Fruit fly (Drosophila melanogaster): Measurements from ENCODE around the gene Imp.

Gene Imp

DNA sequence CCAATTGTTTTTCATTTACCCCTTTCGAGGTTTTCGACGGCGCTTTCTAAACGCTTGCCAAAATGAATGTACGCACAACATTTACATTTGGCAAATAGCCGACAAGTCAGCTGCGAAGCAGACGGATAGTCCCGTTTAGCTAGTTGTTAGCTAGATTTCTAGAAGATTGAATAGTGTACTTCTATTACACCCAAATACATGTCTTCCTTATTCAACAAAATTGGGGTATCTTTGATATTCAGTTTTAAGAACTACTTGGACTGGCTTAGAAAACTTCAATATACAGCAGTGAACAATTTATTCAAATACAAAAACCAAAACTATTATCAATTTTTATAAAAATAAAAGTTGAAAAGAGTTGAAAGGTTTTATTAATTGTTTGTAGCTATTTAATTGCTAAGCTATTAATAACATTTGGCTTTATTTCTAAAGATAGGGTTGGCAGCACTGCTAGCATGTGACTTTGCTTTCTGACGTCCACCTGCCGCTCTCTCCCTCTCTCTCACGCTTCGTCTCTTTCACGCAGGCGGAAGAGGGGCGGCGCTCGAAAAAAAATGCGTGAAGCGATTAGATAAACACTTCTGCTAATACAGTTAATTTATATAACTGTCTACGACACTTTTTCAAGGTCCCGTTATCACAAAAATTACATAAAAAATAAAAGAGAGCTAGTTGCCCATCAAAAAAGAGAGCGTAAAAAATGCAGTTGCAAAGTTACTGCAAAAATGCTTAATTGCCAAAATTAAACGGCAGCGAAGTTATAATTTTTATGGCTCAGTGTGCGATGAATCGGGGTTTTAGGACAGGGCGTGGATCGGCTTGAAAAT lies 39.1 kb downstream of the Imp start (continued):
- TF ChIP-seq Dip2 (GFP tag; IDR thresholded peaks at IDR 0.05) (no peak), inv (GFP tag; IDR thresholded peaks at IDR 0.05; ENCODE audit: partially characterized antibody) (no peak), Asciz (GFP tag; optimal IDR thresholded peaks at IDR 0.05) (no peak), CrebB (tag; optimal IDR thresholded peaks at IDR 0.05) (no peak)

DNA sequence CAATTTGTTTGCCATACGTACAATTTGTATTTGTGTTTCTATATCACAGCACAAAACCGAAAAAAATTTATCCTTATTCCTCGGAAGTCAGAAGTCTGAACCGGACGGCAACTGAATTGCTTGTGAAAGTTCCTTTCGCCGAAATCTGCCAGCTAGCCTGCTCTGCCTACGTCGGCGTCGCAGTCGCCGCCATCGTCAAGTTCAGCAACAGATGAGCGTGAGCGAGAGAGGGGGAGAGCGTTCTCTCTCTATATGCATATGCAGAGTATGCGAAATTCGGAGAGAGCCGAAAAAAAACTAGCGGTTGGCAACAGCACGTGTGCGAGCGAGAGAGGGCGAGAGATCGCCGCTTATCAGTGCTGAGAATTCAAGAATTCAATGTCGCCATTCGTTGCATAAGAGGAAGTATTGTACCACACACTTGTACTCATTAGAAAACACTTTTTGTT lies 39.7 kb downstream of the Imp start:
- TF ChIP-seq CG32767 (GFP tag; IDR thresholded peaks at IDR 0.05) (no peak), D19A (tag; optimal IDR thresholded peaks at IDR 0.05) (peak; percentile 96), pnt (GFP tag; optimal IDR thresholded peaks at IDR 0.05) (no peak), ftz-f1 (GFP tag; optimal IDR thresholded peaks at IDR 0.05) (peak; percentile 55), CG18262 (tag; optimal IDR thresholded peaks at IDR 0.05) (no peak), CG8290 (GFP tag; optimal IDR thresholded peaks at IDR 0.05) (no peak), CG8290 (tag; optimal IDR thresholded peaks at IDR 0.05) (peak in 1 of 2 experiments; percentile 21), stc (GFP tag; IDR thresholded peaks at IDR 0.05) (no peak), BtbVII (GFP tag; optimal IDR thresholded peaks at IDR 0.05) (peak; percentile 55), CG32532 (GFP tag; IDR thresholded peaks at IDR 0.05) (peak; percentile 61; the same call in 1 of the 2 replicates), ci (GFP tag; IDR thresholded peaks at IDR 0.05) (peak; percentile 57; the same call in 2 of the 3 replicates), corto (GFP tag; optimal IDR thresholded peaks at IDR 0.05) (peak; percentile 12), tin (GFP tag; optimal IDR thresholded peaks at IDR 0.05) (no peak), CG12769 (tag; optimal IDR thresholded peaks at IDR 0.05) (peak; percentile 20), eve (GFP tag; optimal IDR thresholded peaks at IDR 0.05) (no peak), CG1832 (GFP tag; optimal IDR thresholded peaks at IDR 0.05) (peak; percentile 73), chm (GFP tag; IDR thresholded peaks at IDR 0.05) (peak; percentile 50; the same call in 1 of the 2 replicates), nom (GFP tag; optimal IDR thresholded peaks at IDR 0.05) (peak; percentile 30), sens (GFP tag) (peak; percentile 0), Pdp1 (GFP tag; optimal IDR thresholded peaks at IDR 0.05) (peak in 1 of 2 experiments; percentile 98), CG18599 (GFP tag; optimal IDR thresholded peaks at IDR 0.05) (peak; percentile 26), crc (GFP tag; optimal IDR thresholded peaks at IDR 0.05) (no peak), CG5245 (GFP tag; optimal IDR thresholded peaks at IDR 0.05) (no peak), CG15514 (GFP tag; optimal IDR thresholded peaks at IDR 0.05) (peak; percentile 30), Ets65A (GFP tag) (peak; percentile 18), yki (optimal IDR thresholded peaks at IDR 0.05) (peak; percentile 63), crol (GFP tag; IDR thresholded peaks at IDR 0.05) (peak; percentile 32; the same call in 1 of the 2 replicates), MTF-1 (GFP tag; optimal IDR thresholded peaks at IDR 0.05; ENCODE audit: borderline replicate concordance) (peak; percentile 0), jigr1 (GFP tag; IDR thresholded peaks at IDR 0.05) (no peak), sna (GFP tag; IDR thresholded peaks at IDR 0.05; ENCODE audit: partially characterized antibody) (0 out of 2 replicates have a peak, but pooled peaks have one; percentile 26), unc-4 (GFP tag; IDR thresholded peaks at IDR 0.05; ENCODE audit: partially characterized antibody) (0 out of 2 replicates have a peak, but pooled peaks have one; percentile 17), fu2 (GFP tag; optimal IDR thresholded peaks at IDR 0.05) (no peak), sd (tag; optimal IDR thresholded peaks at IDR 0.05) (peak; percentile 79), rib (GFP tag; IDR thresholded peaks at IDR 0.05) (peak; percentile 55; the same call in 1 of the 2 replicates), CG13287 (GFP tag; IDR thresholded peaks at IDR 0.05; ENCODE audit: partially characterized antibody) (0 out of 2 replicates have a peak, but pooled peaks have one; percentile 22), row (GFP tag; IDR thresholded peaks at IDR 0.05) (peak; percentile 20; the same call in 2 of the 3 replicates), CG16813 (GFP tag; IDR thresholded peaks at IDR 0.05; ENCODE audit: partially characterized antibody) (0 out of 3 replicates have a peak, but pooled peaks have one; percentile 16), CG15479 (GFP tag; optimal IDR thresholded peaks at IDR 0.05) (peak; percentile 94), Dad (GFP tag; optimal IDR thresholded peaks at IDR 0.05) (no peak), CG7839 (tag; optimal IDR thresholded peaks at IDR 0.05) (no peak), Dbx (GFP tag; IDR thresholded peaks at IDR 0.05) (no peak; the same call in 2 of the 3 replicates), schlank (tag; optimal IDR thresholded peaks at IDR 0.05) (peak; percentile 6), CG8944 (GFP tag; optimal IDR thresholded peaks at IDR 0.05) (no peak)
